Worm (Caenorhabditis elegans): ENCODE results near the gene ssup-72.

DNA sequence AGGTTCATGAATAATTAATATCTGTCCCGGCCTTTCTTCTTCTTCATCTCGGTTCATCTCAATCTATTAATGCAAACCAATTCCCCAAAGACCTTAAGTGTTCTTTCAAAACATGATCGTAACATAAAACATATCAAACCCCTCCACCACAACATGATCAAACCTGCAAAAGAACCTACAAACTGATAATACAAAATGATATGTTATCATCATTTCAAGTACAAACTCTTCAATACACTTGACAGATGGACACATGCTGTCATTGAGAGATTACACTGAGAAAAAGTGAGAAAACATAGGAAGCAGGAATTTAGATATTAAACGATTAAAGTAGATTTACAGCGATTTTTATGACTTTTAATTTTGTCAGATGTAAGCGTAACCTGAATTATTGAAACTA is 48.1 kb downstream of the ssup-72 start:
- TF ChIP-seq pqm-1 (tag; optimal IDR thresholded peaks at IDR 0.05) (no peak), ets-4 (tag; optimal IDR thresholded peaks at IDR 0.05) (no peak), nhr-11 (tag; optimal IDR thresholded peaks at IDR 0.05) (no peak), unc-55 (GFP tag; optimal IDR thresholded peaks at IDR 0.05) (peak; percentile 87), ahr-1 (tag; optimal IDR thresholded peaks at IDR 0.05) (no peak), pha-2 (tag; optimal IDR thresholded peaks at IDR 0.05) (no peak), fkh-10 (GFP tag; optimal IDR thresholded peaks at IDR 0.05) (no peak), lim-6 (tag; optimal IDR thresholded peaks at IDR 0.05) (no peak), C08G9.2 (tag; optimal IDR thresholded peaks at IDR 0.05) (no peak), pag-3 (tag; optimal IDR thresholded peaks at IDR 0.05; ENCODE audit: borderline replicate concordance) (no peak), pax-1 (tag; optimal IDR thresholded peaks at IDR 0.05) (no peak)
